Worm (Caenorhabditis elegans) whole organism, L4 larva: ENCODE data around the gene iglr-1.

Experiments
- D1046.2 ChIP-seq: fragments of 200-800 bp; sonication (Bioruptor generic); IDR thresholded peaks from 2 replicates; pipeline ENCODE4 v1.3.6; 2022; ENCODE audit warnings: missing genetic modification characterization, missing compliant biosample characterization
- F10B5.3 ChIP-seq: sonication (generic microtip); optimal IDR thresholded peaks from 2 replicates; lab custom pipeline; 2016; ENCODE audit warnings: mild to moderate bottlenecking, missing genetic modification characterization, missing compliant biosample characterization
- F37D6.2 ChIP-seq: sonication (generic microtip); optimal IDR thresholded peaks from 2 replicates; lab custom pipeline; 2016; ENCODE audit warnings: mild to moderate bottlenecking, missing genetic modification characterization, missing compliant biosample characterization
- Y105C5A.15 ChIP-seq: fragments of 200-800 bp; sonication (Bioruptor generic); IDR thresholded peaks from 2 replicates; pipeline ENCODE4 v1.3.6; 2022; ENCODE audit warnings: missing genetic modification characterization, missing compliant biosample characterization
- Y48G9A.11 ChIP-seq: fragments of 200-800 bp; sonication (Bioruptor generic); IDR thresholded peaks from 2 replicates; pipeline ENCODE4 v1.3.6; 2022; ENCODE audit warnings: missing genetic modification reagents, missing genetic modification characterization, missing compliant biosample characterization
- Y75B8A.6 ChIP-seq: fragments of 200-800 bp; sonication (Bioruptor generic); IDR thresholded peaks from 2 replicates; pipeline ENCODE4 v1.3.6; 2022; ENCODE audit warnings: missing genetic modification reagents, missing genetic modification characterization, missing compliant biosample characterization
- aly-2 ChIP-seq: sonication (generic microtip); optimal IDR thresholded peaks from 2 replicates; lab custom pipeline; 2018; ENCODE audit warnings: missing biosample characterization, missing genetic modification characterization
- ama-1 ChIP-seq: fragments of 150-350 bp; optimal IDR thresholded peaks from 2 replicates; lab custom pipeline; 2014; ENCODE audit warnings: inconsistent platforms, mixed read lengths
- ceh-28 ChIP-seq: fragments of 150-350 bp; optimal IDR thresholded peaks from 2 replicates; lab custom pipeline; 2014; ENCODE audit warnings: missing biosample characterization, missing genetic modification reagents, missing genetic modification characterization
- ceh-44 ChIP-seq: fragments of 200-800 bp; sonication (Bioruptor generic); IDR thresholded peaks from 2 replicates; pipeline ENCODE4 v1.3.6; 2022; ENCODE audit warnings: missing genetic modification reagents, missing genetic modification characterization, missing compliant biosample characterization
- ceh-82 ChIP-seq: sonication (generic microtip); optimal IDR thresholded peaks from 2 replicates; lab custom pipeline; 2017; ENCODE audit warnings: missing biosample characterization, missing genetic modification characterization
- ces-1 ChIP-seq: fragments of 150-350 bp; sonication (generic microtip); optimal IDR thresholded peaks from 4 replicates; lab custom pipeline; 2014; ENCODE audit warnings: missing biosample characterization, missing genetic modification reagents, missing genetic modification characterization
- cey-2 ChIP-seq: sonication (generic microtip); optimal IDR thresholded peaks from 3 replicates; lab custom pipeline; 2017; ENCODE audit warnings: missing genetic modification characterization, mild to moderate bottlenecking, missing compliant biosample characterization, antibody characterized with exemption, borderline replicate concordance; ENCODE audit not compliant: insufficient read depth
- ctbp-1 ChIP-seq: fragments of 200-800 bp; sonication (Bioruptor generic); IDR thresholded peaks from 2 replicates; pipeline ENCODE4 v1.3.6; 2022; ENCODE audit warnings: missing genetic modification reagents, missing genetic modification characterization, missing compliant biosample characterization
- daf-12 ChIP-seq: fragments of 150-350 bp; optimal IDR thresholded peaks from 2 replicates; lab custom pipeline; 2014; ENCODE audit warnings: missing biosample characterization, missing genetic modification reagents, missing genetic modification characterization
- daf-19 ChIP-seq: fragments of 200-800 bp; sonication (Bioruptor generic); conservative IDR thresholded peaks from 2 replicates; pipeline ENCODE4 v1.3.6; 2022; ENCODE audit warnings: missing genetic modification characterization, missing compliant biosample characterization
- daf-8 ChIP-seq: fragments of 200-800 bp; sonication (Bioruptor generic); IDR thresholded peaks from 2 replicates; pipeline ENCODE4 v1.3.6; 2022; ENCODE audit warnings: missing genetic modification characterization, missing compliant biosample characterization
- dmd-8 ChIP-seq: fragments of 200-800 bp; sonication (Bioruptor generic); IDR thresholded peaks from 2 replicates; pipeline ENCODE4 v1.3.6; 2022; ENCODE audit warnings: missing genetic modification characterization, missing compliant biosample characterization
- fos-1 ChIP-seq: fragments of 150-350 bp; optimal IDR thresholded peaks from 2 replicates; lab custom pipeline; 2014; ENCODE audit warnings: missing biosample characterization, missing genetic modification characterization
- gei-8 ChIP-seq: fragments of 200-800 bp; sonication (Bioruptor generic); optimal IDR thresholded peaks from 2 replicates; lab custom pipeline; 2018; ENCODE audit warnings: mild to moderate bottlenecking, missing genetic modification characterization, missing compliant biosample characterization
- hif-1 ChIP-seq, 2 experiments: sonication (generic microtip); optimal IDR thresholded peaks; 2 replicates each; lab custom pipeline; 2016 to 2017; ENCODE audit warnings: missing compliant biosample characterization in 2 of 2, missing genetic modification characterization in 2 of 2, missing genetic modification reagents in 2 of 2, missing genotype in 2 of 2, mild to moderate bottlenecking in 1 of 2
- hlh-30 ChIP-seq: sonication (generic microtip); optimal IDR thresholded peaks from 2 replicates; lab custom pipeline; 2017; ENCODE audit warnings: antibody characterized with exemption, mild to moderate bottlenecking, missing genetic modification characterization, missing compliant biosample characterization; ENCODE audit not compliant: insufficient read depth
- hmg-1.1 ChIP-seq: fragments of 200-800 bp; sonication (Bioruptor generic); IDR thresholded peaks from 2 replicates; pipeline ENCODE4 v1.3.6; 2022; ENCODE audit warnings: missing genetic modification reagents, missing genetic modification characterization, missing compliant biosample characterization
- lin-1 ChIP-seq: fragments of 200-800 bp; sonication (Bioruptor generic); IDR thresholded peaks from 2 replicates; pipeline ENCODE4 v1.3.6; 2022; ENCODE audit warnings: missing genetic modification reagents, missing genetic modification characterization, missing compliant biosample characterization
- lin-39 ChIP-seq: fragments of 150-350 bp; optimal IDR thresholded peaks from 2 replicates; lab custom pipeline; 2014; ENCODE audit warnings: missing biosample characterization, missing genetic modification reagents, missing genetic modification characterization
- mdl-1 ChIP-seq, 2 experiments: fragments of 150-350 bp in 1 of 2; sonication (generic microtip) in 1 of 2; optimal IDR thresholded peaks; 2 replicates each; lab custom pipeline; 2014 to 2017; ENCODE audit warnings: missing biosample characterization in 2 of 2, missing genetic modification characterization in 2 of 2
- mes-2 ChIP-seq: sonication (generic microtip); optimal IDR thresholded peaks from 2 replicates; lab custom pipeline; 2016; ENCODE audit warnings: missing genotype, mild to moderate bottlenecking, missing genetic modification characterization, missing compliant biosample characterization; ENCODE audit not compliant: poor library complexity, severe bottlenecking
- mxl-2 ChIP-seq: fragments of 200-800 bp; sonication (Bioruptor generic); conservative IDR thresholded peaks from 2 replicates; pipeline ENCODE4 v1.3.6; 2022; ENCODE audit warnings: missing genetic modification reagents, missing genetic modification characterization, missing compliant biosample characterization
- nhr-237 ChIP-seq: sonication (generic microtip); optimal IDR thresholded peaks from 2 replicates; lab custom pipeline; 2017; ENCODE audit warnings: missing biosample characterization, missing genetic modification characterization
- nhr-42 ChIP-seq: fragments of 200-800 bp; sonication (Bioruptor generic); IDR thresholded peaks from 2 replicates; pipeline ENCODE4 v1.3.6; 2022; ENCODE audit warnings: missing genetic modification characterization, missing compliant biosample characterization
- nhr-48 ChIP-seq: sonication (generic microtip); optimal IDR thresholded peaks from 2 replicates; lab custom pipeline; 2016; ENCODE audit warnings: mild to moderate bottlenecking, missing genetic modification characterization, missing compliant biosample characterization
- nhr-6 ChIP-seq: fragments of 150-350 bp; optimal IDR thresholded peaks from 2 replicates; lab custom pipeline; 2014; ENCODE audit warnings: missing biosample characterization, missing genetic modification characterization
- nhr-77 ChIP-seq: fragments of 150-350 bp; optimal IDR thresholded peaks from 2 replicates; lab custom pipeline; 2014; ENCODE audit warnings: missing biosample characterization, missing genetic modification characterization
- php-3 ChIP-seq: fragments of 200-800 bp; sonication (Bioruptor generic); IDR thresholded peaks from 2 replicates; pipeline ENCODE4 v1.3.6; 2022; ENCODE audit warnings: missing genetic modification reagents, missing genetic modification characterization, missing compliant biosample characterization
- saeg-2 ChIP-seq: fragments of 200-800 bp; sonication (Bioruptor generic); IDR thresholded peaks from 2 replicates; pipeline ENCODE4 v1.3.6; 2022; ENCODE audit warnings: missing genetic modification reagents, missing genetic modification characterization, missing compliant biosample characterization
- set-16 ChIP-seq: fragments of 200-800 bp; sonication (Bioruptor generic); IDR thresholded peaks from 2 replicates; pipeline ENCODE4 v1.3.6; 2022; ENCODE audit warnings: missing genetic modification reagents, missing genetic modification characterization, missing compliant biosample characterization
- snpc-4 ChIP-seq: fragments of 150-350 bp; optimal IDR thresholded peaks from 2 replicates; lab custom pipeline; 2014; ENCODE audit warnings: missing biosample characterization, missing genetic modification characterization
- spr-1 ChIP-seq: sonication (generic microtip); optimal IDR thresholded peaks from 2 replicates; lab custom pipeline; 2016; ENCODE audit warnings: mild to moderate bottlenecking, missing genetic modification characterization, missing compliant biosample characterization
- spr-3 ChIP-seq: fragments of 200-800 bp; sonication (Bioruptor generic); optimal IDR thresholded peaks from 2 replicates; lab custom pipeline; 2018; ENCODE audit warnings: mild to moderate bottlenecking, missing genetic modification characterization, missing compliant biosample characterization
- tra-1 ChIP-seq: fragments of 200-800 bp; sonication (Bioruptor generic); IDR thresholded peaks from 2 replicates; pipeline ENCODE4 v1.3.6; 2022; ENCODE audit warnings: missing genetic modification reagents, missing genetic modification characterization, missing compliant biosample characterization
- unc-62 ChIP-seq, 3 experiments: fragments of 150-350 bp in 1 of 3; sonication (generic microtip); optimal IDR thresholded peaks in 2 of 3; peaks in 1 of 3; 1 replicate in 1 of 3; 2 replicates in 2 of 3; lab custom pipeline; 2014 to 2017; ENCODE audit warnings: missing biosample characterization in 3 of 3, missing genetic modification characterization in 3 of 3, missing genetic modification reagents in 3 of 3, missing genotype in 1 of 3
- vab-7 ChIP-seq: fragments of 200-800 bp; sonication (Bioruptor generic); IDR thresholded peaks from 2 replicates; pipeline ENCODE4 v1.3.6; 2022; ENCODE audit warnings: missing genetic modification reagents, missing genetic modification characterization, missing compliant biosample characterization
- zip-11 ChIP-seq: fragments of 200-800 bp; sonication (Bioruptor generic); IDR thresholded peaks from 2 replicates; pipeline ENCODE4 v1.3.6; 2022; ENCODE audit warnings: missing genetic modification characterization, missing compliant biosample characterization
- ztf-11 ChIP-seq: fragments of 150-350 bp; optimal IDR thresholded peaks from 2 replicates; lab custom pipeline; 2014; ENCODE audit warnings: missing biosample characterization, missing genetic modification characterization

Gene iglr-1

ce11 chrX:14946464-14947354 lies 44.5 kb downstream of the iglr-1 start (continued):
- peak; percentile 42; the same call in 1 of the 2 replicates for TF ChIP-seq lin-1 (GFP tag; lab: Robert Waterston, UW)
- no peak for TF ChIP-seq gei-8 (GFP tag; lab: Kevin White, UChicago)
- peak; percentile 30 for TF ChIP-seq mes-2 (tag; lab: Kevin White, UChicago)
- peak; percentile 28 for TF ChIP-seq nhr-77
- peak; percentile 82 for TF ChIP-seq nhr-48
- peak; percentile 81; the same call in 1 of the 2 replicates for TF ChIP-seq php-3 (GFP tag; lab: Robert Waterston, UW)
- no peak for TF ChIP-seq spr-3 (GFP tag; lab: Kevin White, UChicago)
- TF ChIP-seq daf-8 (GFP tag; lab: Robert Waterston, UW): no peak
- no peak for TF ChIP-seq ceh-82
- no peak for TF ChIP-seq ztf-11 (tag; lab: Kevin White, UChicago)
- TF ChIP-seq Y75B8A.6 (GFP tag; lab: Robert Waterston, UW): no peak
- no peak for TF ChIP-seq nhr-42 (GFP tag; lab: Robert Waterston, UW)
- TF ChIP-seq nhr-6 (tag; lab: Kevin White, UChicago): no peak
- TF ChIP-seq unc-62 (GFP tag; optimal IDR thresholded peaks at IDR 0.05 in 1 of 2; lab: Kevin White, UChicago): peak; percentile 11 to 93
- TF ChIP-seq unc-62 (tag; optimal IDR thresholded peaks at IDR 0.05; lab: Kevin White, UChicago): no peak
- TF ChIP-seq nhr-237 (tag; lab: Kevin White, UChicago): no peak
- no peak for TF ChIP-seq Y48G9A.11
- TF ChIP-seq ctbp-1 (GFP tag; lab: Robert Waterston, UW): no peak
- no peak for TF ChIP-seq zip-11 (GFP tag; lab: Robert Waterston, UW)
- no peak for TF ChIP-seq lin-39 (tag; lab: Kevin White, UChicago)
- TF ChIP-seq daf-19 (GFP tag; lab: Robert Waterston, UW): no peak
- 0 out of 2 replicates have a peak, but pooled peaks have one; percentile 57 for TF ChIP-seq tra-1 (GFP tag; lab: Robert Waterston, UW)
- no peak for TF ChIP-seq mdl-1 (tag; optimal IDR thresholded peaks at IDR 0.05; lab: Kevin White, UChicago)
- TF ChIP-seq Y105C5A.15 (GFP tag; lab: Robert Waterston, UW): no peak
- no peak for TF ChIP-seq spr-1 (tag; lab: Kevin White, UChicago)
- TF ChIP-seq fos-1: no peak
- no peak for TF ChIP-seq daf-12 (tag; lab: Kevin White, UChicago)
- no peak for TF ChIP-seq ceh-44 (GFP tag; lab: Robert Waterston, UW)
- no peak for TF ChIP-seq snpc-4
- TF ChIP-seq dmd-8 (GFP tag; lab: Robert Waterston, UW): no peak
- TF ChIP-seq aly-2: no peak
- TF ChIP-seq F10B5.3 (tag; lab: Kevin White, UChicago): no peak
- TF ChIP-seq set-16 (GFP tag; lab: Robert Waterston, UW): no peak
- no peak for TF ChIP-seq F37D6.2 (tag; lab: Kevin White, UChicago)
- TF ChIP-seq hmg-1.1 (GFP tag; lab: Robert Waterston, UW): 0 out of 2 replicates have a peak, but pooled peaks have one; percentile 38
- no peak for TF ChIP-seq D1046.2 (GFP tag; lab: Robert Waterston, UW)
- TF ChIP-seq ama-1 (lab: Kevin White, UChicago): no peak
- no peak for TF ChIP-seq mxl-2 (GFP tag; lab: Robert Waterston, UW)
- TF ChIP-seq, all 104 proteins: peak for 25

ce11 chrX:14946217-14946463 lies 45.0 kb downstream of the iglr-1 start, which contains the start of gene mrp-5:
mrp-5 (minus strand) TSS chrX:14946317.
- TF ChIP-seq mes-2 (tag; lab: Kevin White, UChicago): no peak
- no peak for TF ChIP-seq saeg-2 (GFP tag; lab: Robert Waterston, UW)
- TF ChIP-seq daf-19 (GFP tag; lab: Robert Waterston, UW): no peak
- no peak for TF ChIP-seq vab-7 (GFP tag; lab: Robert Waterston, UW)
- no peak for TF ChIP-seq mxl-2 (GFP tag; lab: Robert Waterston, UW)
- no peak for TF ChIP-seq hif-1 (tag; optimal IDR thresholded peaks at IDR 0.05; lab: Kevin White, UChicago)
- TF ChIP-seq ces-1 (GFP tag; lab: Kevin White, UChicago): no peak
- TF ChIP-seq hlh-30 (tag; lab: Kevin White, UChicago): no peak
- no peak for TF ChIP-seq ceh-28
- TF ChIP-seq ctbp-1 (GFP tag; lab: Robert Waterston, UW): no peak
- no peak for TF ChIP-seq cey-2 (tag; lab: Kevin White, UChicago)
- no peak for TF ChIP-seq mdl-1 (tag; optimal IDR thresholded peaks at IDR 0.05; lab: Kevin White, UChicago)
- TF ChIP-seq, all 104 proteins: peak for 0
